Worm (Caenorhabditis elegans) whole organism, L2 larva: ENCODE results near the gene srh-116.

Source experiments
- R02D3.7 ChIP-seq: fragments of 150-350 bp; optimal IDR thresholded peaks from 2 replicates; lab custom pipeline; 2014; ENCODE audit warnings: missing biosample characterization, missing genetic modification characterization
- ama-1 ChIP-seq: fragments of 150-350 bp; optimal IDR thresholded peaks from 2 replicates; lab custom pipeline; 2018; ENCODE audit warnings: inconsistent platforms
- ceh-16 ChIP-seq: fragments of 150-350 bp; optimal IDR thresholded peaks from 2 replicates; lab custom pipeline; 2014; ENCODE audit warnings: missing biosample characterization, missing genetic modification characterization
- elt-3 ChIP-seq: sonication (generic microtip); optimal IDR thresholded peaks from 2 replicates; lab custom pipeline; 2017; ENCODE audit warnings: missing biosample characterization, missing genetic modification characterization
- mdl-1 ChIP-seq, 2 experiments: fragments of 150-350 bp in 1 of 2; sonication (generic microtip) in 1 of 2; optimal IDR thresholded peaks; 2 replicates each; lab custom pipeline; 2017; ENCODE audit warnings: missing biosample characterization in 2 of 2, missing genetic modification characterization in 2 of 2
- nhr-129 ChIP-seq: fragments of 150-350 bp; optimal IDR thresholded peaks from 2 replicates; lab custom pipeline; 2014; ENCODE audit warnings: missing biosample characterization, missing genetic modification characterization
- nhr-25 ChIP-seq: fragments of 150-350 bp; sonication (generic microtip); optimal IDR thresholded peaks from 3 replicates; lab custom pipeline; 2014; ENCODE audit warnings: missing biosample characterization, missing genetic modification characterization
- nhr-6 ChIP-seq: fragments of 150-350 bp; optimal IDR thresholded peaks from 2 replicates; lab custom pipeline; 2014; ENCODE audit warnings: missing biosample characterization, missing genetic modification characterization
- unc-55 ChIP-seq: fragments of 150-350 bp; sonication (generic microtip); optimal IDR thresholded peaks from 3 replicates; lab custom pipeline; 2014; ENCODE audit warnings: missing biosample characterization, missing genetic modification reagents, missing genetic modification characterization
- ztf-1 ChIP-seq: fragments of 200-800 bp; sonication (Bioruptor generic); conservative IDR thresholded peaks from 2 replicates; pipeline ENCODE4 v1.3.6; 2022; ENCODE audit warnings: missing genetic modification characterization, missing compliant biosample characterization
- ztf-4 ChIP-seq: fragments of 150-350 bp; optimal IDR thresholded peaks from 2 replicates; lab custom pipeline; 2014; ENCODE audit warnings: missing biosample characterization, missing genetic modification characterization

DNA sequence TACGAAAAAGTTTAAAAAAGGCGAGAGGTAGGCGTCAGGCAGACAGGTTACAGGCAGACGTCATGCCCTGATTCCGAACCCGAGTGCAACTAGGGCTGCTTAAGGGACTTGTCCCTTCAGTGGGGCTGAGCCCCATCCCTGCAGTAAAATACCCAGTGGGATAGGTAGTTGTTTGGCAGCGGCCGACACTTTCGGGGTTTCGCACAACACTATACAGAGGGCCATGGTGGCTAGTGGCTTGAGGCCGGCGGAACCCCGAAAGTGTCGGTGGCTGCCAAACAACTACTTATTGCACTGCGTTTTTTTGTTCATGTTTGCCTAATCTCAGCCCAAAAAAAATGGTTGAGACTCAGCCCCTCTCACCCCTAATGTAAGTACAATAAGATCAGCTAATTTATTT lies 39.3 kb downstream of the srh-116 start:
- TF ChIP-seq ztf-4 (no peak), nhr-6 (tag; lab: Kevin White, UChicago) (no peak), nhr-25 (tag; lab: Kevin White, UChicago) (no peak), mdl-1 (tag; optimal IDR thresholded peaks at IDR 0.05; lab: Kevin White, UChicago) (no peak), ceh-16 (tag; lab: Kevin White, UChicago) (no peak), elt-3 (tag; lab: Kevin White, UChicago) (no peak), ama-1 (lab: Kevin White, UChicago) (no peak), R02D3.7 (tag; lab: Kevin White, UChicago) (no peak), ztf-1 (GFP tag; lab: Robert Waterston, UW) (no peak), nhr-129 (tag; lab: Kevin White, UChicago) (no peak), unc-55 (GFP tag; lab: Kevin White, UChicago) (no peak)
